Worm (Caenorhabditis elegans): ENCODE measurements around the gene col-166.
A peak's percentile ranks its signal among the peaks of the same experiment; 100 is the strongest.

The col-166 gene

DNA sequence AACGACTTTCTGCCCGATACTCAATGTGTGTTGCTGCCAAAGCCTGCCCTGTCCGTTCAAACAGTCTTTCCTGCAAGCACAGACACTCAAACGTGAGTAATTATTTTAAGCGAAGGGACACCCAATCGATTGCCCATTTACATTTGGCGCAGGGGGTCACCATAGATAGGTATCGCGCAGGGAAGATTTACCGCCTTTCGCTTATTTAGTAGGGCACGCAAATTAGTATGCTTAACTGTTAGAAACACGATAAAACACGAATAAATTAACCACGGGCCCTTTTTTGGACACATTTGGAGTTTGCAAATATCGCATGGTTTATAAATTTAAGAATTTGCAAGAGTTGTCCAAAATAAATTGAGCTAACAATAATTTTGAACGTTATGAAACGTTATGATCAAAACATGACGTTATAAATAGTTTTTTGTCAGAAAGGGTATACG lies 16.6 kb downstream of the col-166 start (continued):
- TF ChIP-seq F13H6.1 (tag; optimal IDR thresholded peaks at IDR 0.05) (peak; percentile 99), fos-1 (tag; optimal IDR thresholded peaks at IDR 0.05) (peak; percentile 99), nhr-12 (tag; optimal IDR thresholded peaks at IDR 0.05) (peak; percentile 70)

DNA sequence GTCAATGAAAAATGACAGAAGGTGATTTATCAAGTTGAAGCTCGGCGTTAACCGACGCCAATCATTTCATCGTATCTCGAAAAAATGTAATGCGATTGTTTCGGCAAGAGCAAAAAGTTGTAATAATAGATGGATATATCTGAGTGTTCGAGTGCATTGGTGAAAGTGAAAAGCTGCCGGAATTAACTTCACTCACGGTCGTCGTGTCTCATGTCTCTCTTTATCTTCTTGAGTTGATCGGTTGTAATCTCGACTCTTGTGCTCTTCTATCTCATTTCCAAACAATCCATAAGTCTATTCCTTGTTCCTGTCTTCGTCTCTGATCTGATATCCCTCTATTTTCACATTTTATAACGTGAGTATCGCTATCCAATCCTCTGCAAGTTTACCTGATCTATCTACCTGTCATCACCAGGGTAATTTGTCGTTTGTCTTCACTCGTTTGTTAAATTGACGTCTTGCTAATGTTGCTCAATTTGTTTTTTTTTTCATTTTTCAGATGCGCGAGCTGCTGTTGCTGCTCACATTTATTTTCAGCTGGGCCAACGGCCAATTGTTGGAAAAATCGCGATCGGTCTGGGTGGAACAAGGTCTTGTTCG lies 19.9 kb downstream of the col-166 start, which contains the start of gene cest-16:
Gene cest-16 (plus strand): TSS at position 302 of the 600 bp plus-strand sequence.
- TF ChIP-seq ztf-11 (tag; optimal IDR thresholded peaks at IDR 0.05) (no peak), ZK546.5 (tag; optimal IDR thresholded peaks at IDR 0.05) (no peak), nhr-129 (tag; optimal IDR thresholded peaks at IDR 0.05) (peak; percentile 25)

DNA sequence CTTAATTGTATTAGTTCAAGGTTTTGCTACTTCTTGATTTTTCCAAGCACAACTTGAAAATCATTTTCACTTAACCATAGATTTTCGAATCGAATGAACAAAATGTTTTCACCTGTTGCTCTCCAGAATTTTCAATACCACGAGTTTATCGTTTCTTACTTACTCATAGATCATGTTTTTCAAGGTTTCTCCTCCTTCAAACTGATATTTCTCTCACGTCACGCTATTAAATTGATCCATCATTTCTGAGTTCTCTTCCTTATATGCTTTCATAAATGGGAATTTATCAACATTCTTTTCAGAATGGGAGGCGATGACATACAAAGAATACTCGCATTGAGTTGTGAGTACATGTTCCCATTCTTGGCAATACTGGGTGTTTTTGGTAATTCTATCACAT lies 31.6 kb downstream of the col-166 start, which contains the start of gene npr-38:
Gene npr-38 (plus strand): TSS at position 301 of the 400 bp plus-strand sequence.
- TF ChIP-seq R02D3.7 (tag; optimal IDR thresholded peaks at IDR 0.05) (no peak), nhr-6 (tag; optimal IDR thresholded peaks at IDR 0.05) (no peak), aly-2 (tag; optimal IDR thresholded peaks at IDR 0.05) (no peak), gmeb-1 (tag; optimal IDR thresholded peaks at IDR 0.05) (no peak), nhr-11 (tag; optimal IDR thresholded peaks at IDR 0.05) (no peak), nhr-25 (tag; optimal IDR thresholded peaks at IDR 0.05) (no peak), unc-62 (GFP tag; optimal IDR thresholded peaks at IDR 0.05) (no peak), lin-13 (GFP tag; optimal IDR thresholded peaks at IDR 0.05) (no peak)

DNA sequence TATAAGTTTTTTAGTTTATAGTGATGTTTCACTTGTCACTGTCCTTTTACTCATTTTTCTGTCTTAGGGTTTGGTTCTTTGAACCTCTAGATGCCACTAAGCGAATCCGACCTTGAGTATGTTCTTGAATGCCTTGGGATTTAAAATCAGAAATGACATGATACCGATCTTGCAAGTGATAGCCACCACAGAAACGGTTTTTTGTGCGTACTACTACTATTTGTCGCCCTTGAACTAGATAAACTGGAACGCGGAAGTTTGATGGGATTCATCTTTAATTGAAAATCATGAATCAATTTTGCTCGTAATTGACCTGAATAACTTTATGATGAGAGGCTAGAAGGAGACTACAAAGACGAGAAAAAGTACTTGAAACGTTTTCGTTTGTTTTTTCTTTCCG lies 39.0 kb downstream of the col-166 start:
- TF ChIP-seq mbf-1 (tag; optimal IDR thresholded peaks at IDR 0.05) (no peak), gmeb-1 (tag; optimal IDR thresholded peaks at IDR 0.05) (no peak), sem-4 (tag; optimal IDR thresholded peaks at IDR 0.05) (no peak), nhr-6 (tag; optimal IDR thresholded peaks at IDR 0.05) (no peak), unc-62 (GFP tag; optimal IDR thresholded peaks at IDR 0.05) (no peak), ceh-16 (tag; optimal IDR thresholded peaks at IDR 0.05) (peak; percentile 28), nhr-12 (tag; optimal IDR thresholded peaks at IDR 0.05) (no peak), zag-1 (tag; optimal IDR thresholded peaks at IDR 0.05) (no peak), nhr-10 (tag; optimal IDR thresholded peaks at IDR 0.05) (no peak), nhr-11 (tag; optimal IDR thresholded peaks at IDR 0.05) (no peak), unc-39 (tag; optimal IDR thresholded peaks at IDR 0.05) (no peak), egl-27 (tag; optimal IDR thresholded peaks at IDR 0.05) (peak; percentile 43), nhr-77 (tag; optimal IDR thresholded peaks at IDR 0.05) (no peak), lsy-2 (tag; optimal IDR thresholded peaks at IDR 0.05) (no peak), sma-9 (GFP tag; optimal IDR thresholded peaks at IDR 0.05) (peak; percentile 81), sma-9 (tag; optimal IDR thresholded peaks at IDR 0.05) (no peak), mdl-1 (tag; optimal IDR thresholded peaks at IDR 0.05) (no peak), alr-1 (tag; optimal IDR thresholded peaks at IDR 0.05) (no peak), skn-1 (tag; optimal IDR thresholded peaks at IDR 0.05) (no peak), R02D3.7 (tag; optimal IDR thresholded peaks at IDR 0.05) (no peak), mab-5 (tag; optimal IDR thresholded peaks at IDR 0.05) (no peak), Y55F3AM.14 (GFP tag; optimal IDR thresholded peaks at IDR 0.05) (no peak), dmd-4 (tag; optimal IDR thresholded peaks at IDR 0.05) (no peak), ztf-11 (tag; optimal IDR thresholded peaks at IDR 0.05) (no peak), peb-1 (tag; optimal IDR thresholded peaks at IDR 0.05) (no peak), C34F6.9 (tag; optimal IDR thresholded peaks at IDR 0.05) (no peak), lin-13 (GFP tag; optimal IDR thresholded peaks at IDR 0.05) (no peak), elt-1 (tag; optimal IDR thresholded peaks at IDR 0.05) (no peak), ztf-4 (tag; optimal IDR thresholded peaks at IDR 0.05) (no peak), nhr-21 (tag; optimal IDR thresholded peaks at IDR 0.05) (no peak), crh-2 (tag; optimal IDR thresholded peaks at IDR 0.05) (no peak), aly-2 (tag; optimal IDR thresholded peaks at IDR 0.05) (no peak), nhr-25 (tag; optimal IDR thresholded peaks at IDR 0.05) (no peak), ama-1 (optimal IDR thresholded peaks at IDR 0.05) (no peak), fos-1 (tag; optimal IDR thresholded peaks at IDR 0.05) (peak; percentile 28), F13H6.1 (tag; optimal IDR thresholded peaks at IDR 0.05) (no peak), lin-11 (tag; optimal IDR thresholded peaks at IDR 0.05) (no peak), ceh-82 (tag; optimal IDR thresholded peaks at IDR 0.05) (no peak), blmp-1 (tag; optimal IDR thresholded peaks at IDR 0.05; ENCODE audit: insufficient read depth) (no peak), nhr-237 (tag; optimal IDR thresholded peaks at IDR 0.05) (no peak), nhr-23 (tag; optimal IDR thresholded peaks at IDR 0.05) (no peak), sma-3 (GFP tag; optimal IDR thresholded peaks at IDR 0.05) (peak; percentile 21), ZK546.5 (tag; optimal IDR thresholded peaks at IDR 0.05) (no peak), snpc-4 (tag; optimal IDR thresholded peaks at IDR 0.05) (no peak), elt-3 (tag; optimal IDR thresholded peaks at IDR 0.05) (no peak)

Data from whole organism, L2 larva.